Fruit fly (Drosophila melanogaster): Measurements from ENCODE around the gene ush.

- TF ChIP-seq CG7045 (GFP tag; optimal IDR thresholded peaks at IDR 0.05): no peak
- TF ChIP-seq toe (GFP tag; optimal IDR thresholded peaks at IDR 0.05): no peak
- TF ChIP-seq CG1620 (GFP tag; optimal IDR thresholded peaks at IDR 0.05): no peak
- no peak for TF ChIP-seq CG14711 (tag; optimal IDR thresholded peaks at IDR 0.05)
Measured at dm6 chr2L:559770-560567, 83.9 kb downstream of the ush start, which contains the start of gene rempA.

All from whole organism, adult.